Worm (Caenorhabditis elegans) whole organism, young adult: ENCODE results near the gene F29F11.20.

Experiments used
- F10E7.11 ChIP-seq: sonication (generic microtip); optimal IDR thresholded peaks from 2 replicates; lab custom pipeline; 2017; ENCODE audit warnings: mild to moderate bottlenecking, missing genetic modification characterization, moderate library complexity, missing compliant biosample characterization
- F23B12.7 ChIP-seq: sonication (generic microtip); optimal IDR thresholded peaks from 2 replicates; lab custom pipeline; 2017; ENCODE audit warnings: missing genetic modification characterization, mild to moderate bottlenecking, missing compliant biosample characterization, antibody characterized with exemption, moderate library complexity; ENCODE audit not compliant: insufficient read depth
- F49E8.2 ChIP-seq: sonication (generic microtip); optimal IDR thresholded peaks from 3 replicates; lab custom pipeline; 2017; ENCODE audit warnings: missing genetic modification characterization, mild to moderate bottlenecking, missing compliant biosample characterization, antibody characterized with exemption, moderate library complexity; ENCODE audit not compliant: insufficient read depth
- F52B5.7 ChIP-seq: sonication (generic microtip); optimal IDR thresholded peaks from 2 replicates; lab custom pipeline; 2016; ENCODE audit warnings: mild to moderate bottlenecking, missing genetic modification characterization, missing compliant biosample characterization
- F55B11.4 ChIP-seq: sonication (generic microtip); optimal IDR thresholded peaks from 2 replicates; lab custom pipeline; 2016; ENCODE audit warnings: missing compliant biosample characterization, missing genetic modification characterization, borderline replicate concordance; ENCODE audit not compliant: insufficient read depth
- F57A8.1 ChIP-seq: fragments of 200-800 bp; sonication (Bioruptor generic); optimal IDR thresholded peaks from 2 replicates; lab custom pipeline; 2018; ENCODE audit warnings: mild to moderate bottlenecking, missing genetic modification characterization, moderate library complexity, missing compliant biosample characterization
- K11D2.4 ChIP-seq: fragments of 200-800 bp; sonication (Bioruptor generic); IDR thresholded peaks from 2 replicates; pipeline ENCODE4 v1.3.6; 2022; ENCODE audit warnings: missing genetic modification reagents, missing genetic modification characterization, missing compliant biosample characterization
- T07F8.4 ChIP-seq: sonication (generic microtip); optimal IDR thresholded peaks from 2 replicates; lab custom pipeline; 2016; ENCODE audit warnings: mild to moderate bottlenecking, missing genetic modification characterization, moderate library complexity, missing compliant biosample characterization
- Y53G8AR.9 ChIP-seq: fragments of 200-800 bp; sonication (Bioruptor generic); conservative IDR thresholded peaks from 2 replicates; pipeline ENCODE4 v1.3.6; 2022; ENCODE audit warnings: missing genetic modification reagents, missing genetic modification characterization, missing compliant biosample characterization
- aptf-2 ChIP-seq: fragments of 200-800 bp; sonication (Bioruptor generic); conservative IDR thresholded peaks from 2 replicates; pipeline ENCODE4 v1.3.6; 2022; ENCODE audit warnings: missing genetic modification reagents, missing genetic modification characterization, missing compliant biosample characterization
- athp-1 ChIP-seq: sonication (generic microtip); optimal IDR thresholded peaks from 2 replicates; lab custom pipeline; 2017; ENCODE audit warnings: mild to moderate bottlenecking, missing genetic modification characterization, missing compliant biosample characterization
- attf-3 ChIP-seq: fragments of 200-800 bp; sonication (Bioruptor generic); conservative IDR thresholded peaks from 2 replicates; pipeline ENCODE4 v1.3.6; 2022; ENCODE audit warnings: missing genetic modification reagents, missing genetic modification characterization, missing compliant biosample characterization
- attf-5 ChIP-seq: fragments of 200-800 bp; sonication (Bioruptor generic); optimal IDR thresholded peaks from 2 replicates; lab custom pipeline; 2018; ENCODE audit warnings: mild to moderate bottlenecking, missing genetic modification characterization, missing compliant biosample characterization
- cebp-1 ChIP-seq, 2 experiments: fragments of 200-800 bp in 1 of 2; sonication (Bioruptor generic) in 1 of 2; sonication (generic microtip) in 1 of 2; IDR thresholded peaks in 1 of 2; optimal IDR thresholded peaks in 1 of 2; 2 replicates each; pipeline versions ENCODE4 v1.3.6 to Lab custom; 2017 to 2022; ENCODE audit warnings: missing compliant biosample characterization in 2 of 2, missing genetic modification characterization in 2 of 2, mild to moderate bottlenecking in 1 of 2, missing genetic modification reagents in 1 of 2, moderate library complexity in 1 of 2
- cebp-2 ChIP-seq: fragments of 200-800 bp; sonication (Bioruptor generic); IDR thresholded peaks from 2 replicates; pipeline ENCODE4 v1.3.6; 2022; ENCODE audit warnings: missing genetic modification characterization, missing compliant biosample characterization
- chd-7 ChIP-seq: sonication (generic microtip); optimal IDR thresholded peaks from 2 replicates; lab custom pipeline; 2016; ENCODE audit warnings: mild to moderate bottlenecking, missing genetic modification characterization, moderate library complexity, missing compliant biosample characterization
- egl-44 ChIP-seq: fragments of 200-800 bp; sonication (Bioruptor generic); IDR thresholded peaks from 2 replicates; pipeline ENCODE4 v1.3.6; 2022; ENCODE audit warnings: missing genetic modification reagents, missing genetic modification characterization, missing compliant biosample characterization
- fkh-3 ChIP-seq: sonication (generic microtip); optimal IDR thresholded peaks from 2 replicates; lab custom pipeline; 2016; ENCODE audit warnings: mild to moderate bottlenecking, missing genetic modification characterization, missing compliant biosample characterization
- let-526 ChIP-seq: fragments of 200-800 bp; sonication (Bioruptor generic); IDR thresholded peaks from 2 replicates; pipeline ENCODE4 v1.3.6; 2022; ENCODE audit warnings: missing genetic modification reagents, missing genetic modification characterization, missing compliant biosample characterization
- lin-26 ChIP-seq: fragments of 200-800 bp; sonication (Bioruptor generic); IDR thresholded peaks from 2 replicates; pipeline ENCODE4 v1.3.6; 2022; ENCODE audit warnings: missing genetic modification reagents, missing genetic modification characterization, missing compliant biosample characterization
- lin-35 ChIP-seq, 3 experiments: fragments of 150-350 bp in 2 of 3; sonication (generic microtip) in 1 of 3; optimal IDR thresholded peaks; 2 replicates each; lab custom pipeline; 2014 to 2018; ENCODE audit warnings: missing biosample characterization in 3 of 3, missing genetic modification characterization in 3 of 3, missing genetic modification reagents in 3 of 3
- lin-54 ChIP-seq: fragments of 200-800 bp; sonication (Bioruptor generic); optimal IDR thresholded peaks from 2 replicates; lab custom pipeline; 2018; ENCODE audit warnings: mild to moderate bottlenecking, missing genetic modification characterization, missing compliant biosample characterization
- lir-1 ChIP-seq: fragments of 200-800 bp; sonication (Bioruptor generic); conservative IDR thresholded peaks from 2 replicates; pipeline ENCODE4 v1.3.6; 2022; ENCODE audit warnings: missing genetic modification reagents, missing genetic modification characterization, missing compliant biosample characterization
- lsl-1 ChIP-seq: fragments of 200-800 bp; sonication (Bioruptor generic); optimal IDR thresholded peaks from 2 replicates; lab custom pipeline; 2018; ENCODE audit warnings: mild to moderate bottlenecking, missing genetic modification characterization, moderate library complexity, missing compliant biosample characterization
- madf-10 ChIP-seq: sonication (generic microtip); optimal IDR thresholded peaks from 2 replicates; lab custom pipeline; 2016; ENCODE audit warnings: mild to moderate bottlenecking, missing genetic modification characterization, missing compliant biosample characterization
- mxl-1 ChIP-seq: sonication (generic microtip); optimal IDR thresholded peaks from 2 replicates; lab custom pipeline; 2016; ENCODE audit warnings: missing genetic modification characterization, missing compliant biosample characterization
- nfyb-1 ChIP-seq: fragments of 200-800 bp; sonication (Bioruptor generic); IDR thresholded peaks from 2 replicates; pipeline ENCODE4 v1.3.6; 2022; ENCODE audit warnings: missing genetic modification reagents, missing genetic modification characterization, missing compliant biosample characterization
- nhr-80 ChIP-seq: sonication (generic microtip); optimal IDR thresholded peaks from 2 replicates; lab custom pipeline; 2016; ENCODE audit warnings: missing genetic modification characterization, missing compliant biosample characterization
- pbrm-1 ChIP-seq: fragments of 200-800 bp; sonication (Bioruptor generic); IDR thresholded peaks from 2 replicates; pipeline ENCODE4 v1.3.6; 2022; ENCODE audit warnings: missing genetic modification reagents, missing genetic modification characterization, missing compliant biosample characterization
- rpc-1 ChIP-seq, 2 experiments: fragments of 150-350 bp in 1 of 2; sonication (generic microtip) in 1 of 2; optimal IDR thresholded peaks; 2 replicates each; lab custom pipeline; 2014 to 2018; ENCODE audit warnings: missing biosample characterization in 1 of 2, missing genetic modification characterization in 1 of 2, missing genetic modification reagents in 1 of 2, missing genotype in 1 of 2
- sdz-38 ChIP-seq: sonication (generic microtip); optimal IDR thresholded peaks from 2 replicates; lab custom pipeline; 2016; ENCODE audit warnings: missing genotype, missing genetic modification characterization, missing compliant biosample characterization
- snpc-1.3 ChIP-seq: sonication (generic microtip); optimal IDR thresholded peaks from 2 replicates; lab custom pipeline; 2017; ENCODE audit warnings: missing genetic modification characterization, mild to moderate bottlenecking, missing compliant biosample characterization, antibody characterized with exemption, moderate library complexity, missing genotype, missing genetic modification reagents; ENCODE audit not compliant: insufficient read depth
- snpc-3.4 ChIP-seq: sonication (generic microtip); optimal IDR thresholded peaks from 2 replicates; lab custom pipeline; 2017; ENCODE audit warnings: missing genetic modification characterization, mild to moderate bottlenecking, missing compliant biosample characterization, antibody characterized with exemption, moderate library complexity, missing genotype, missing genetic modification reagents
- snpc-4 ChIP-seq, 5 experiments: fragments of 150-350 bp in 1 of 5; sonication (generic microtip) in 4 of 5; optimal IDR thresholded peaks; 2 replicates each; lab custom pipeline; 2014 to 2018; ENCODE audit warnings: missing genetic modification characterization in 5 of 5, missing biosample characterization in 3 of 5, antibody characterized with exemption in 2 of 5, mild to moderate bottlenecking in 2 of 5, missing compliant biosample characterization in 2 of 5, missing genotype in 2 of 5, moderate library complexity in 2 of 5, missing genetic modification reagents in 1 of 5
- tbp1 ChIP-seq: fragments of 200-800 bp; sonication (Bioruptor generic); optimal IDR thresholded peaks from 2 replicates; lab custom pipeline; 2018; ENCODE audit warnings: mild to moderate bottlenecking, missing genetic modification characterization, missing compliant biosample characterization
- tlf-1 ChIP-seq: fragments of 200-800 bp; sonication (Bioruptor generic); optimal IDR thresholded peaks from 2 replicates; lab custom pipeline; 2018; ENCODE audit warnings: mild to moderate bottlenecking, missing genetic modification characterization, missing compliant biosample characterization
- zfh-2 ChIP-seq: fragments of 200-800 bp; sonication (Bioruptor generic); conservative IDR thresholded peaks from 2 replicates; pipeline ENCODE4 v1.3.6; 2022; ENCODE audit warnings: missing genetic modification reagents, missing genetic modification characterization, missing compliant biosample characterization
- ztf-18 ChIP-seq: sonication (generic microtip); optimal IDR thresholded peaks from 2 replicates; lab custom pipeline; 2016; ENCODE audit warnings: missing genotype, mild to moderate bottlenecking, missing genetic modification characterization, missing compliant biosample characterization
- ztf-22 ChIP-seq: fragments of 200-800 bp; sonication (Bioruptor generic); optimal IDR thresholded peaks from 2 replicates; lab custom pipeline; 2018; ENCODE audit warnings: mild to moderate bottlenecking, missing genetic modification characterization, moderate library complexity, missing compliant biosample characterization
- ztf-6 ChIP-seq: fragments of 200-800 bp; sonication (Bioruptor generic); IDR thresholded peaks from 2 replicates; pipeline ENCODE4 v1.3.6; 2022; ENCODE audit warnings: missing genetic modification reagents, missing genetic modification characterization, missing compliant biosample characterization

F29F11.20 gene

DNA sequence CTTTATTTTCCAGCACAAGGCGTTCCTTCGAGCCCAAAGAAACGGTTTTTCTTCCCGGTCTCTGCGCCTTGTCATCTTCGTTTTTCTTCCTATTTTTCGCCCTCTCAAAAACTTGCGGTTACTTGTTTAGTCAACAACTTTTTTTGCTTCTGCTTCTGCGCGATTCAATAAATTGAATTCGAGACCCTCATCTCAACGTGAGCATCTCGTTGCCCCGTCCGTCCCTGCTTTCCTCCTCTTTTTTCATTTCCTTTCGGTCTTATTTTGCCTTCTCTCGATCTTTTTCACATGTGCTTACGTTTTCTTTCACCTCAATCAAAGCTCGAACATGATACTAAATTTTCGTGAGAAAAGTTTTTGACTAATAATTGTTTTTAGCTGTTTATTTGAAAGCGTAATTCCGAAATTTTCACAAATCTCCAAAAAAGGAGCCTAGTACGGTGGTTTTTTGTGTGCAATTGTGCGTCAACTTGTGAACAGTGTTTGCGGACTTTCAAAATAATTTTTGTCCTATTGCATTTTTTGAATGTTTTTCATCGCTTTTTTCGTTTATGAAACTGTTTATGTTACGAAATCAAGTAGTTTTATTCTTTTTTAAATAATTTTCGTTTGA lies 7.6 kb upstream of the F29F11.20 start:
- TF ChIP-seq attf-3 (no peak), lin-54 (GFP tag; lab: Kevin White, UChicago) (no peak), lsl-1 (GFP tag; lab: Kevin White, UChicago) (peak; percentile 51), athp-1 (tag; lab: Kevin White, UChicago) (no peak), snpc-4 (GFP tag; optimal IDR thresholded peaks at IDR 0.05; lab: Kevin White, UChicago) (no peak), snpc-4 (tag; optimal IDR thresholded peaks at IDR 0.05; lab: Kevin White, UChicago) (no peak), F49E8.2 (no peak), cebp-1 (GFP tag; IDR thresholded peaks at IDR 0.05; lab: Robert Waterston, UW) (no peak), cebp-1 (tag; optimal IDR thresholded peaks at IDR 0.05; lab: Kevin White, UChicago) (peak; percentile 11)

DNA sequence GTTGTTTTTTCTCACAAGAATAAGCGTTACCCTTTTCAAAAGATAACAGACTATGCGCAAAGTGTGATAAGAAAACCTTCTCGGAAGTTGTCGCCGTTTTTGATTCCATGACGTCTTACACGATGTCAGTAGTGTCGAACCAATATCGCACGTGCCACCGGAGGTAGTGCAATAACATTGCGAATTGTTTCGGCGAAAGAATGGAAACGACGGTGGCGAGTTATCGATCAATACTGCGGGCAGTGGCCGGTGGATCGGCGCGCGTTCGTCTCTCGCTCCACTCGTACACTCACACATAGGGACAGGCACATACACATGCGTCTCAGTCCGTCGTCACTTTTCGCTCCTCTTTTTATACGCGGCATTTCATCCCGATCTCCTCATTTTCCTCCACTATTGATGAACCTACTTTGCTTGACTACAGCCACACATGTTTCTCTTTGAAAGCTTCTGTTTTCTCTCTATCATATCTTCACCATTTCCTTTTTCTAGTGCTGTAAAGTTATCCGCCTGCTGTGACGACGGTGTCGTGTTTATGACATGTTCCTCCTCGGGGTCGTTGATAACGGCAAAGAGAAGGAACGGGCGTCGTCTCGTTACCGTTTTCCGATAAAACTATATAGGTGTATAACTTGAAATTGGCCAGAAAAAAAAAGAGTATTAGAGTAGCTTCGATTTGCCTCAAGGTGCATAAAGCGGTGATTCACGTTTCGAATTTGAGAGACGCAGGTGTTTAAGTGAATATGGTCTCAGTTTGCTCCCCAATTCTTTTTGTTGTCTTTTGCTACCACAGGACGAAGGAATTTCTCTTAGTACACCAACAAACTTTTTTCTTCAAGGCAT lies 6.4 kb upstream of the F29F11.20 start:
- TF ChIP-seq cebp-2 (GFP tag; lab: Robert Waterston, UW) (no peak), lin-26 (GFP tag; lab: Robert Waterston, UW) (no peak), K11D2.4 (GFP tag; lab: Robert Waterston, UW) (no peak), pbrm-1 (GFP tag; lab: Robert Waterston, UW) (no peak), ztf-18 (tag; lab: Kevin White, UChicago) (no peak), rpc-1 (optimal IDR thresholded peaks at IDR 0.05; lab: Kevin White, UChicago) (no peak), rpc-1 (tag; optimal IDR thresholded peaks at IDR 0.05; lab: Kevin White, UChicago) (no peak), F23B12.7 (tag; lab: Kevin White, UChicago) (no peak), zfh-2 (GFP tag; lab: Robert Waterston, UW) (peak; percentile 72), ztf-22 (GFP tag; lab: Kevin White, UChicago) (peak; percentile 42), fkh-3 (no peak), snpc-3.4 (tag; lab: Kevin White, UChicago) (no peak), madf-10 (tag; lab: Kevin White, UChicago) (no peak), nfyb-1 (peak; percentile 53; the same call in 1 of the 2 replicates), snpc-1.3 (tag; lab: Kevin White, UChicago) (no peak), aptf-2 (GFP tag; lab: Robert Waterston, UW) (no peak), F52B5.7 (tag; lab: Kevin White, UChicago) (peak; percentile 33), T07F8.4 (tag; lab: Kevin White, UChicago) (no peak), F10E7.11 (tag; lab: Kevin White, UChicago) (no peak), ztf-6 (no peak), F55B11.4 (tag; lab: Kevin White, UChicago) (no peak), tlf-1 (GFP tag; lab: Kevin White, UChicago) (no peak), attf-5 (peak; percentile 31), tbp1 (peak; percentile 32), sdz-38 (tag; lab: Kevin White, UChicago) (no peak), cebp-1 (GFP tag; IDR thresholded peaks at IDR 0.05; lab: Robert Waterston, UW) (no peak), cebp-1 (tag; optimal IDR thresholded peaks at IDR 0.05; lab: Kevin White, UChicago) (peak; percentile 51), let-526 (0 out of 2 replicates have a peak, but pooled peaks have one; percentile 17), attf-3 (no peak), lin-35 (GFP tag; optimal IDR thresholded peaks at IDR 0.05; lab: Kevin White, UChicago) (no peak), nhr-80 (peak; percentile 46), snpc-4 (GFP tag; optimal IDR thresholded peaks at IDR 0.05; lab: Kevin White, UChicago) (no peak), snpc-4 (tag; optimal IDR thresholded peaks at IDR 0.05; lab: Kevin White, UChicago) (peak in 1 of 4 experiments; percentile 2), Y53G8AR.9 (no peak), egl-44 (GFP tag; lab: Robert Waterston, UW) (no peak), F49E8.2 (no peak), F57A8.1 (peak; percentile 18), athp-1 (tag; lab: Kevin White, UChicago) (no peak), mxl-1 (tag; lab: Kevin White, UChicago) (no peak), chd-7 (peak; percentile 27), lir-1 (GFP tag; lab: Robert Waterston, UW) (no peak)
